Worm (Caenorhabditis elegans): ENCODE results near the gene C25G4.7.

Gene C25G4.7

ce11 chrIV:12456613-12457012, at the start of gene C25G4.7:
Gene C25G4.7, plus strand, starts transcription at chrIV:12456913.
- no peak for TF ChIP-seq snpc-4 (tag; optimal IDR thresholded peaks at IDR 0.05)
- TF ChIP-seq nhr-77 (tag; optimal IDR thresholded peaks at IDR 0.05), result no peak

- TF ChIP-seq lin-35 (GFP tag; optimal IDR thresholded peaks at IDR 0.05), result no peak
- no peak for TF ChIP-seq nhr-19 (GFP tag; conservative IDR thresholded peaks at IDR 0.05)
- peak in 1 of 3 experiments; percentile 6 for TF ChIP-seq dpl-1 (GFP tag; optimal IDR thresholded peaks at IDR 0.05)
Observed at ce11 chrIV:12408625-12409024, 48.1 kb upstream of the C25G4.7 start, which contains the start of gene dsb-1. Gene dsb-1, plus strand, starts transcription at chrIV:12408925.

- TF ChIP-seq sptf-1 (tag; optimal IDR thresholded peaks at IDR 0.05), result no peak
- TF ChIP-seq jun-1 (tag; optimal IDR thresholded peaks at IDR 0.05), result no peak
- TF ChIP-seq fkh-4 (tag; optimal IDR thresholded peaks at IDR 0.05; ENCODE audit: borderline replicate concordance), result no peak
- no peak for TF ChIP-seq ztf-11 (tag; optimal IDR thresholded peaks at IDR 0.05)
- TF ChIP-seq mab-9 (GFP tag; IDR thresholded peaks at IDR 0.05), result no peak
- no peak for TF ChIP-seq snpc-4 (tag; optimal IDR thresholded peaks at IDR 0.05)
- TF ChIP-seq lin-15B (tag; optimal IDR thresholded peaks at IDR 0.05), result no peak
- no peak for TF ChIP-seq alr-1 (tag; optimal IDR thresholded peaks at IDR 0.05; ENCODE audit: borderline replicate concordance)
- TF ChIP-seq unc-98 (GFP tag; IDR thresholded peaks at IDR 0.05), result no peak
- TF ChIP-seq zip-4 (GFP tag; optimal IDR thresholded peaks at IDR 0.05), result no peak
- no peak for TF ChIP-seq ceh-90 (tag; optimal IDR thresholded peaks at IDR 0.05)
- TF ChIP-seq dpl-1 (GFP tag; optimal IDR thresholded peaks at IDR 0.05), result no peak
- no peak for TF ChIP-seq C34B4.2 (tag; optimal IDR thresholded peaks at IDR 0.05)
- TF ChIP-seq unc-30 (tag; optimal IDR thresholded peaks at IDR 0.05), result no peak
- TF ChIP-seq mep-1 (tag; optimal IDR thresholded peaks at IDR 0.05), result no peak
- TF ChIP-seq C04F5.9 (tag; optimal IDR thresholded peaks at IDR 0.05), result no peak
- TF ChIP-seq xbp-1 (tag; optimal IDR thresholded peaks at IDR 0.05), result no peak
- TF ChIP-seq unc-130 (tag; optimal IDR thresholded peaks at IDR 0.05), result no peak
- no peak for TF ChIP-seq tbx-2 (tag; optimal IDR thresholded peaks at IDR 0.05)
Observed at ce11 chrIV:12410167-12410566, 46.5 kb upstream of the C25G4.7 start, which contains the start of gene acl-13. Gene acl-13, plus strand, starts transcription at chrIV:12410467.

- TF ChIP-seq fkh-8 (tag; optimal IDR thresholded peaks at IDR 0.05), result no peak
- TF ChIP-seq egl-27 (tag; optimal IDR thresholded peaks at IDR 0.05), result no peak
- TF ChIP-seq snu-23 (GFP tag; optimal IDR thresholded peaks at IDR 0.05), result no peak
- TF ChIP-seq aly-2 (tag; optimal IDR thresholded peaks at IDR 0.05), result no peak
- no peak for TF ChIP-seq nhr-20 (tag; optimal IDR thresholded peaks at IDR 0.05)
- TF ChIP-seq ama-1 (optimal IDR thresholded peaks at IDR 0.05), result no peak
- TF ChIP-seq nhr-12 (tag; optimal IDR thresholded peaks at IDR 0.05), result no peak
- no peak for TF ChIP-seq dpl-1 (GFP tag; optimal IDR thresholded peaks at IDR 0.05)
- TF ChIP-seq efl-1 (optimal IDR thresholded peaks at IDR 0.05), result no peak
- TF ChIP-seq efl-1 (GFP tag; optimal IDR thresholded peaks at IDR 0.05 in 1 of 2), result peak in 1 of 2 experiments; percentile 28
- no peak for TF ChIP-seq unc-86 (tag; optimal IDR thresholded peaks at IDR 0.05)
- no peak for TF ChIP-seq sptf-1 (tag; optimal IDR thresholded peaks at IDR 0.05)
- no peak for TF ChIP-seq nhr-77 (tag; optimal IDR thresholded peaks at IDR 0.05)
- peak; percentile 71 for TF ChIP-seq fkh-10 (GFP tag; optimal IDR thresholded peaks at IDR 0.05)
- TF ChIP-seq zag-1 (tag; optimal IDR thresholded peaks at IDR 0.05), result no peak
- TF ChIP-seq swsn-7 (tag; optimal IDR thresholded peaks at IDR 0.05), result no peak
- no peak for TF ChIP-seq unc-130 (tag; optimal IDR thresholded peaks at IDR 0.05)
- no peak for TF ChIP-seq nhr-47 (tag; optimal IDR thresholded peaks at IDR 0.05)
Observed at ce11 chrIV:12414601-12415000, 42.1 kb upstream of the C25G4.7 start.
